Fruit fly (Drosophila melanogaster) whole organism, embryonic: ENCODE data around the gene CG45676.

Experiments used
- Aef1 ChIP-seq: fragments of 200-800 bp; sonication (Bioruptor generic); IDR thresholded peaks from 3 replicates; pipeline ENCODE4 v1.3.6; 2022; ENCODE audit warnings: missing biosample characterization, missing genetic modification characterization
- Atf-2 ChIP-seq: fragments of 200-800 bp; sonication (Bioruptor generic); optimal IDR thresholded peaks from 2 replicates; lab custom pipeline; 2016; ENCODE audit warnings: missing biosample characterization, missing genetic modification characterization
- Atf3 ChIP-seq: fragments of 200-800 bp; sonication (Bioruptor generic); optimal IDR thresholded peaks from 3 replicates; lab custom pipeline; 2016; ENCODE audit warnings: missing biosample characterization, missing genetic modification characterization
- Atf6 ChIP-seq: fragments of 200-800 bp; sonication (Bioruptor generic); IDR thresholded peaks from 2 replicates; pipeline ENCODE4 v1.3.6; 2022; ENCODE audit warnings: missing biosample characterization, missing genetic modification characterization
- CG11247 ChIP-seq: fragments of 200-800 bp; sonication (Bioruptor generic); IDR thresholded peaks from 2 replicates; pipeline ENCODE4 v1.3.6; 2022; ENCODE audit warnings: missing biosample characterization, missing genetic modification characterization
- CG12299 ChIP-seq: fragments of 200-800 bp; sonication (Bioruptor generic); optimal IDR thresholded peaks from 2 replicates; lab custom pipeline; 2018; ENCODE audit warnings: missing biosample characterization, mild to moderate bottlenecking, missing genetic modification characterization
- CG13287 ChIP-seq: fragments of 200-800 bp; sonication (Bioruptor generic); IDR thresholded peaks from 2 replicates; pipeline ENCODE4 v1.3.6; 2022; ENCODE audit warnings: missing biosample characterization, missing genetic modification characterization; ENCODE audit not compliant: partially characterized antibody
- CG1603 ChIP-seq: fragments of 200-800 bp; sonication (Bioruptor generic); optimal IDR thresholded peaks from 2 replicates; lab custom pipeline; 2019; ENCODE audit warnings: missing biosample characterization, mild to moderate bottlenecking, missing genetic modification characterization, moderate library complexity
- CG1647 ChIP-seq: fragments of 200-800 bp; sonication (Bioruptor generic); optimal IDR thresholded peaks from 3 replicates; lab custom pipeline; 2016; ENCODE audit warnings: missing biosample characterization, missing genetic modification characterization
- CG17802 ChIP-seq: fragments of 200-800 bp; sonication (Bioruptor generic); optimal IDR thresholded peaks from 2 replicates; lab custom pipeline; 2018; ENCODE audit warnings: missing biosample characterization, mild to moderate bottlenecking, missing genetic modification characterization, moderate library complexity
- CG3065 ChIP-seq: fragments of 200-800 bp; sonication (Bioruptor generic); optimal IDR thresholded peaks from 2 replicates; lab custom pipeline; 2016; ENCODE audit warnings: missing biosample characterization, missing genetic modification characterization
- CG31365 ChIP-seq: fragments of 200-800 bp; sonication (Bioruptor generic); optimal IDR thresholded peaks from 2 replicates; lab custom pipeline; 2018; ENCODE audit warnings: missing biosample characterization, mild to moderate bottlenecking, missing genetic modification characterization
- CG4617 ChIP-seq: fragments of 200-800 bp; sonication (Bioruptor generic); optimal IDR thresholded peaks from 3 replicates; lab custom pipeline; 2016; ENCODE audit warnings: missing biosample characterization, missing genetic modification characterization, borderline replicate concordance
- CG6654 ChIP-seq: fragments of 200-800 bp; sonication (Bioruptor generic); optimal IDR thresholded peaks from 2 replicates; lab custom pipeline; 2017; ENCODE audit warnings: missing biosample characterization, mild to moderate bottlenecking, missing genetic modification characterization
- CG7987 ChIP-seq: fragments of 200-800 bp; sonication (Bioruptor generic); optimal IDR thresholded peaks from 2 replicates; lab custom pipeline; 2018; ENCODE audit warnings: missing biosample characterization, mild to moderate bottlenecking, missing genetic modification characterization, moderate library complexity
- CkIIα-i1 ChIP-seq: fragments of 200-800 bp; sonication (Bioruptor generic); IDR thresholded peaks from 2 replicates; pipeline ENCODE4 v1.3.6; 2022; ENCODE audit warnings: missing biosample characterization, missing genetic modification characterization
- Dbx ChIP-seq: fragments of 200-800 bp; sonication (Bioruptor generic); IDR thresholded peaks from 3 replicates; pipeline ENCODE4 v1.3.6; 2022; ENCODE audit warnings: missing biosample characterization, missing genetic modification characterization
- Fer3 ChIP-seq: fragments of 200-800 bp; sonication (Bioruptor generic); optimal IDR thresholded peaks from 2 replicates; lab custom pipeline; 2018; ENCODE audit warnings: missing biosample characterization, mild to moderate bottlenecking, missing genetic modification characterization, moderate library complexity
- GATAe ChIP-seq: fragments of 200-800 bp; sonication (Bioruptor generic); conservative IDR thresholded peaks from 2 replicates; pipeline ENCODE4 v1.3.6; 2022; ENCODE audit warnings: missing biosample characterization, missing genetic modification characterization
- HmgZ ChIP-seq: fragments of 200-800 bp; sonication (Bioruptor generic); optimal IDR thresholded peaks from 2 replicates; lab custom pipeline; 2018; ENCODE audit warnings: missing biosample characterization, mild to moderate bottlenecking, missing genetic modification characterization
- Hmx ChIP-seq: fragments of 200-800 bp; sonication (Bioruptor generic); optimal IDR thresholded peaks from 2 replicates; lab custom pipeline; 2016; ENCODE audit warnings: missing biosample characterization, missing genetic modification characterization
- Mes4 ChIP-seq: fragments of 200-800 bp; sonication (Bioruptor generic); optimal IDR thresholded peaks from 2 replicates; lab custom pipeline; 2016; ENCODE audit warnings: missing biosample characterization, missing genetic modification characterization
- NC2β ChIP-seq: fragments of 200-800 bp; sonication (Bioruptor generic); optimal IDR thresholded peaks from 2 replicates; lab custom pipeline; 2016; ENCODE audit warnings: missing biosample characterization, missing genetic modification characterization
- Nf-YB ChIP-seq: fragments of 200-800 bp; sonication (Bioruptor generic); optimal IDR thresholded peaks from 3 replicates; lab custom pipeline; 2019; ENCODE audit warnings: missing biosample characterization, mild to moderate bottlenecking, missing genetic modification characterization, moderate library complexity
- Pdp1 ChIP-seq, 2 experiments: fragments of 200-800 bp; sonication (Bioruptor generic); optimal IDR thresholded peaks; 3 replicates each; lab custom pipeline; 2016; ENCODE audit warnings: missing biosample characterization in 2 of 2, missing genetic modification characterization in 2 of 2, mild to moderate bottlenecking in 1 of 2, moderate library complexity in 1 of 2
- Sin3A ChIP-seq: fragments of >200 bp; optimal IDR thresholded peaks from 2 replicates; lab custom pipeline; 2018
- Trl ChIP-seq, 3 experiments: fragments of >200 bp in 2 of 3; fragments of 200-800 bp in 1 of 3; sonication (Bioruptor generic) in 1 of 3; optimal IDR thresholded peaks; 2 replicates in 1 of 3; 3 replicates in 2 of 3; lab custom pipeline; 2016 to 2017; ENCODE audit warnings: missing biosample characterization in 1 of 3, missing genetic modification characterization in 1 of 3
- Xrp1 ChIP-seq: fragments of 200-800 bp; sonication (Bioruptor generic); IDR thresholded peaks from 2 replicates; pipeline ENCODE4 v1.3.6; 2022; ENCODE audit warnings: missing biosample characterization, missing genetic modification characterization
- ab ChIP-seq: fragments of 200-800 bp; sonication (Bioruptor generic); optimal IDR thresholded peaks from 2 replicates; lab custom pipeline; 2016; ENCODE audit warnings: missing biosample characterization, missing genetic modification characterization
- ap ChIP-seq: fragments of 200-800 bp; sonication (Bioruptor generic); IDR thresholded peaks from 2 replicates; pipeline ENCODE4 v1.3.6; 2022; ENCODE audit warnings: missing biosample characterization, missing genetic modification characterization
- ato ChIP-seq: fragments of 200-800 bp; sonication (Bioruptor generic); IDR thresholded peaks from 2 replicates; pipeline ENCODE4 v1.3.6; 2022; ENCODE audit warnings: missing biosample characterization, missing genetic modification characterization; ENCODE audit not compliant: partially characterized antibody
- ci ChIP-seq: fragments of 200-800 bp; sonication (Bioruptor generic); IDR thresholded peaks from 3 replicates; pipeline ENCODE4 v1.3.6; 2022; ENCODE audit warnings: missing biosample characterization, missing genetic modification characterization
- croc ChIP-seq: fragments of 200-800 bp; sonication (Bioruptor generic); conservative IDR thresholded peaks from 3 replicates; pipeline ENCODE4 v1.3.6; 2022; ENCODE audit warnings: missing biosample characterization, missing genetic modification characterization
- dmrt99B ChIP-seq: fragments of 200-800 bp; sonication (Bioruptor generic); optimal IDR thresholded peaks from 2 replicates; lab custom pipeline; 2018; ENCODE audit warnings: missing biosample characterization, mild to moderate bottlenecking, missing genetic modification characterization, moderate library complexity
- dpn ChIP-seq, 2 experiments: fragments of 200-800 bp; sonication (Bioruptor generic); optimal IDR thresholded peaks; 3 replicates each; lab custom pipeline; 2016; ENCODE audit warnings: missing biosample characterization in 2 of 2, missing genetic modification characterization in 2 of 2
- eve ChIP-seq, 2 experiments: fragments of >200 bp; optimal IDR thresholded peaks; 2 replicates each; lab custom pipeline; 2017; ENCODE audit warnings: missing biosample characterization in 2 of 2, missing genetic modification characterization in 2 of 2
- gem ChIP-seq: fragments of 200-800 bp; sonication (Bioruptor generic); optimal IDR thresholded peaks from 2 replicates; lab custom pipeline; 2019; ENCODE audit warnings: missing biosample characterization, mild to moderate bottlenecking, missing genetic modification characterization, moderate library complexity
- gsb-n ChIP-seq: fragments of 200-800 bp; sonication (Bioruptor generic); optimal IDR thresholded peaks from 3 replicates; lab custom pipeline; 2018; ENCODE audit warnings: missing biosample characterization, mild to moderate bottlenecking, missing genetic modification characterization
- her ChIP-seq: fragments of 200-800 bp; sonication (Bioruptor generic); optimal IDR thresholded peaks from 2 replicates; lab custom pipeline; 2016; ENCODE audit warnings: missing biosample characterization, missing genetic modification characterization
- phol ChIP-seq: fragments of 200-800 bp; sonication (Bioruptor generic); optimal IDR thresholded peaks from 3 replicates; lab custom pipeline; 2018; ENCODE audit warnings: missing biosample characterization, mild to moderate bottlenecking, missing genetic modification characterization, moderate library complexity
- pros ChIP-seq: fragments of 200-800 bp; sonication (Bioruptor generic); optimal IDR thresholded peaks from 3 replicates; lab custom pipeline; 2019; ENCODE audit warnings: missing biosample characterization, mild to moderate bottlenecking, missing genetic modification characterization, moderate library complexity
- ro ChIP-seq: fragments of 200-800 bp; sonication (Bioruptor generic); IDR thresholded peaks from 2 replicates; pipeline ENCODE4 v1.3.6; 2022; ENCODE audit warnings: missing biosample characterization, missing genetic modification characterization
- salm ChIP-seq: fragments of 200-800 bp; sonication (Bioruptor generic); optimal IDR thresholded peaks from 2 replicates; lab custom pipeline; 2018; ENCODE audit warnings: missing biosample characterization, mild to moderate bottlenecking, missing genetic modification characterization
- sens ChIP-seq: fragments of 200-800 bp; sonication (Bioruptor generic); peaks from one replicate; lab custom pipeline; 2016; ENCODE audit warnings: missing biosample characterization, missing genetic modification characterization
- slp2 ChIP-seq: fragments of 200-800 bp; sonication (Bioruptor generic); optimal IDR thresholded peaks from 2 replicates; lab custom pipeline; 2016; ENCODE audit warnings: missing biosample characterization, missing genetic modification characterization
- tap ChIP-seq: fragments of 200-800 bp; optimal IDR thresholded peaks from 3 replicates; lab custom pipeline; 2019; ENCODE audit warnings: missing biosample characterization, mild to moderate bottlenecking, missing genetic modification characterization, moderate library complexity
- tll ChIP-seq, 2 experiments: fragments of 200-800 bp in 1 of 2; fragments of >200 bp in 1 of 2; sonication (Bioruptor generic) in 1 of 2; optimal IDR thresholded peaks; 2 replicates each; lab custom pipeline; 2017 to 2019; ENCODE audit warnings: missing biosample characterization in 2 of 2, missing genetic modification characterization in 2 of 2, mild to moderate bottlenecking in 1 of 2, moderate library complexity in 1 of 2
- ttk ChIP-seq: fragments of 200-800 bp; sonication (Bioruptor generic); IDR thresholded peaks from 2 replicates; pipeline ENCODE4 v2.1.2; 2022; ENCODE audit warnings: missing biosample characterization, missing genetic modification characterization
- unpg ChIP-seq: fragments of 200-800 bp; sonication (Bioruptor generic); optimal IDR thresholded peaks from 3 replicates; lab custom pipeline; 2018; ENCODE audit warnings: missing biosample characterization, mild to moderate bottlenecking, missing genetic modification characterization, moderate library complexity
- vvl ChIP-seq: fragments of 200-800 bp; sonication (Bioruptor generic); IDR thresholded peaks from 2 replicates; pipeline ENCODE4 v1.3.6; 2022; ENCODE audit warnings: missing biosample characterization, missing genetic modification characterization
- yki ChIP-seq: fragments of >200 bp; optimal IDR thresholded peaks from 3 replicates; lab custom pipeline; 2018

Gene CG45676

dm6 chr3R:11421643-11422122 is 3.0 kb downstream of the CG45676 start, which contains the start of the genes ninaG and Sptz (continued):
- TF ChIP-seq CkIIα-i1 (GFP tag; lab: Robert Waterston, UW) (peak; percentile 74), ci (peak; percentile 91), Nf-YB (GFP tag; lab: Kevin White, UChicago) (peak; percentile 65), Hmx (GFP tag; lab: Kevin White, UChicago) (peak; percentile 87), salm (tag; lab: Kevin White, UChicago) (peak; percentile 62), dpn (GFP tag; optimal IDR thresholded peaks at IDR 0.05; lab: Kevin White, UChicago) (peak; percentile 96 to 97), yki (lab: Kevin White, UChicago) (no peak), tll (GFP tag; optimal IDR thresholded peaks at IDR 0.05; lab: Kevin White, UChicago) (peak in 1 of 2 experiments; percentile 26), unpg (GFP tag; lab: Kevin White, UChicago) (peak; percentile 93), ab (GFP tag; lab: Kevin White, UChicago) (peak; percentile 90), CG11247 (GFP tag; lab: Robert Waterston, UW) (peak; percentile 95), eve (GFP tag; optimal IDR thresholded peaks at IDR 0.05; lab: Kevin White, UChicago) (peak in 1 of 2 experiments; percentile 86), CG1603 (tag; lab: Kevin White, UChicago) (peak; percentile 86), CG31365 (peak; percentile 6), vvl (GFP tag; lab: Robert Waterston, UW) (peak; percentile 98), Sin3A (lab: Kevin White, UChicago) (peak; percentile 83), Atf6 (peak; percentile 92), Atf3 (peak; percentile 92), Aef1 (GFP tag; lab: Robert Waterston, UW) (peak; percentile 96), her (GFP tag; lab: Kevin White, UChicago) (peak; percentile 84), sens (GFP tag; lab: Kevin White, UChicago) (peak; percentile 99), ato (GFP tag; lab: Robert Waterston, UW) (no peak), Mes4 (GFP tag; lab: Kevin White, UChicago) (peak; percentile 86), CG13287 (GFP tag; lab: Robert Waterston, UW) (peak; percentile 64), CG4617 (GFP tag; lab: Kevin White, UChicago) (peak; percentile 94), croc (GFP tag; lab: Robert Waterston, UW) (peak; percentile 94), Fer3 (peak; percentile 91), Dbx (GFP tag; lab: Robert Waterston, UW) (peak; percentile 96), Pdp1 (GFP tag; optimal IDR thresholded peaks at IDR 0.05; lab: Kevin White, UChicago) (peak; percentile 94 to 97), ttk (GFP tag; lab: Robert Waterston, UW) (peak; percentile 95), Trl (optimal IDR thresholded peaks at IDR 0.05; lab: Kevin White, UChicago) (no peak), Trl (GFP tag; optimal IDR thresholded peaks at IDR 0.05; lab: Kevin White, UChicago) (peak; percentile 96), CG12299 (tag; lab: Kevin White, UChicago) (peak; percentile 80), CG6654 (GFP tag; lab: Kevin White, UChicago) (peak; percentile 75), tap (tag; lab: Kevin White, UChicago) (no peak), CG17802 (tag; lab: Kevin White, UChicago) (peak; percentile 83), gsb-n (tag; lab: Kevin White, UChicago) (no peak), phol (tag; lab: Kevin White, UChicago) (peak; percentile 96), slp2 (GFP tag; lab: Kevin White, UChicago) (peak; percentile 90), GATAe (GFP tag; lab: Robert Waterston, UW) (peak; percentile 81), ap (peak; percentile 93), NC2β (GFP tag; lab: Kevin White, UChicago) (peak; percentile 89), gem (tag; lab: Kevin White, UChicago) (peak; percentile 95), dmrt99B (no peak), CG1647 (peak; percentile 95), HmgZ (tag; lab: Kevin White, UChicago) (peak; percentile 95), ro (GFP tag; lab: Robert Waterston, UW) (peak; percentile 90), Atf-2 (peak; percentile 91), CG3065 (peak; percentile 91), Xrp1 (GFP tag; lab: Robert Waterston, UW) (peak; percentile 97), CG7987 (GFP tag; lab: Kevin White, UChicago) (peak; percentile 71), pros (no peak)
